Fruit fly (Drosophila melanogaster) S2 (cell line): Measurements from ENCODE around the gene pum.

Source experiments
- CG8478 ChIP-seq: fragments of >200 bp; optimal IDR thresholded peaks from 2 replicates; lab custom pipeline; 2018
- CTCF ChIP-seq, 2 experiments: fragments of >200 bp; optimal IDR thresholded peaks; 2 replicates each; lab custom pipeline; 2018

- TF ChIP-seq CG8478 (lab: Kevin White, UChicago) (no peak), CTCF (optimal IDR thresholded peaks at IDR 0.05; lab: Kevin White, UChicago) (no peak)
Observed at dm6 chr3R:9051937-9052680, 185.4 kb downstream of the pum start, which contains the start of gene Kdm2.
